Worm (Caenorhabditis elegans) whole organism, dauer: ENCODE measurements around the gene F55G11.7.

ENCODE experiments used
- unc-62 ChIP-seq: sonication (generic microtip); optimal IDR thresholded peaks from 2 replicates; lab custom pipeline; 2017; ENCODE audit warnings: missing biosample characterization, missing genetic modification reagents, missing genetic modification characterization

The F55G11.7 gene

ce11 chrIV:12960136-12960535 is at the start of gene F55G11.7:
TSS of gene F55G11.7 (plus strand) at chrIV:12960436.
- no peak for TF ChIP-seq unc-62

- TF ChIP-seq unc-62, result no peak
Measured at ce11 chrIV:12911990-12912389, 48.2 kb upstream of the F55G11.7 start, which contains the start of gene K08D8.5. TSS of gene K08D8.5 (minus strand) at chrIV:12912129.

- no peak for TF ChIP-seq unc-62
Measured at ce11 chrIV:12914532-12915019, 45.7 kb upstream of the F55G11.7 start, which contains the start of gene irg-6. TSS of gene irg-6 (minus strand) at chrIV:12914969.

ce11 chrIV:12915479-12915878 is 44.8 kb upstream of the F55G11.7 start, which contains the start of gene srz-15:
TSS of gene srz-15 (plus strand) at chrIV:12915779.
- no peak for TF ChIP-seq unc-62

- TF ChIP-seq unc-62, result no peak
Measured at ce11 chrIV:12918256-12918655, 42.0 kb upstream of the F55G11.7 start, which contains the start of gene C32H11.3. TSS of gene C32H11.3 (plus strand) at chrIV:12918556.

ce11 chrIV:12920553-12920952 is 39.7 kb upstream of the F55G11.7 start:
- no peak for TF ChIP-seq unc-62

- no peak for TF ChIP-seq unc-62
Measured at ce11 chrIV:12921027-12921426, 39.2 kb upstream of the F55G11.7 start, which contains the start of gene C32H11.4. TSS of gene C32H11.4 (plus strand) at chrIV:12921264.

- TF ChIP-seq unc-62, result no peak
Measured at ce11 chrIV:12924332-12924731, 35.9 kb upstream of the F55G11.7 start, which contains the start of gene srlf-4. TSS of gene srlf-4 (minus strand) at chrIV:12924432.

ce11 chrIV:12926639-12927038 is 33.6 kb upstream of the F55G11.7 start, which contains the start of gene srlf-5:
TSS of gene srlf-5 (minus strand) at chrIV:12926739.
- no peak for TF ChIP-seq unc-62

- TF ChIP-seq unc-62, result no peak
Measured at ce11 chrIV:12936221-12936776, 23.9 kb upstream of the F55G11.7 start, which contains the start of the genes cld-1 and dod-21. TSS of gene cld-1 (minus strand) at chrIV:12936271. TSS of gene dod-21 (plus strand) at chrIV:12936738.

- TF ChIP-seq unc-62, result no peak
Measured at ce11 chrIV:12941254-12941653, 19.0 kb upstream of the F55G11.7 start, which contains the start of gene dod-24. TSS of gene dod-24 (minus strand) at chrIV:12941354.

ce11 chrIV:12942633-12943032 is 17.6 kb upstream of the F55G11.7 start, which contains the start of gene dct-19:
TSS of gene dct-19 (plus strand) at chrIV:12942933.
- no peak for TF ChIP-seq unc-62

ce11 chrIV:12946488-12946887 is 13.7 kb upstream of the F55G11.7 start, which contains the start of gene F55G11.1:
TSS of gene F55G11.1 (minus strand) at chrIV:12946588.
- TF ChIP-seq unc-62, result no peak

- no peak for TF ChIP-seq unc-62
Measured at ce11 chrIV:12948470-12948869, 11.8 kb upstream of the F55G11.7 start, which contains the start of gene F55G11.10. TSS of gene F55G11.10 (plus strand) at chrIV:12948770.

- TF ChIP-seq unc-62, result no peak
Measured at ce11 chrIV:12957730-12958129, 2.5 kb upstream of the F55G11.7 start, which contains the start of gene F55G11.6. TSS of gene F55G11.6 (plus strand) at chrIV:12958030.

ce11 chrIV:12962564-12962963 is 2.3 kb downstream of the F55G11.7 start, which contains the start of gene F55G11.8:
TSS of gene F55G11.8 (plus strand) at chrIV:12962808.
- TF ChIP-seq unc-62, result no peak

ce11 chrIV:12964648-12965047 is 4.4 kb downstream of the F55G11.7 start:
- no peak for TF ChIP-seq unc-62

- no peak for TF ChIP-seq unc-62
Measured at ce11 chrIV:12965074-12965473, 4.8 kb downstream of the F55G11.7 start, which contains the start of gene dod-22. TSS of gene dod-22 (plus strand) at chrIV:12965374.
